Fruit fly (Drosophila melanogaster) whole organism, embryonic: ENCODE measurements around the gene Alg2.

Experiments
- Aef1 ChIP-seq: fragments of 200-800 bp; sonication (Bioruptor generic); IDR thresholded peaks from 3 replicates; pipeline ENCODE4 v1.3.6; 2022; ENCODE audit warnings: missing biosample characterization, missing genetic modification characterization
- Antp ChIP-seq: fragments of 200-800 bp; sonication (Bioruptor generic); optimal IDR thresholded peaks from 3 replicates; lab custom pipeline; 2016; ENCODE audit warnings: missing biosample characterization, missing genetic modification characterization
- Asciz ChIP-seq: fragments of 200-800 bp; sonication (Bioruptor generic); optimal IDR thresholded peaks from 2 replicates; lab custom pipeline; 2017; ENCODE audit warnings: missing biosample characterization, mild to moderate bottlenecking, missing genetic modification characterization, missing genetic modification reagents
- Awh ChIP-seq: fragments of 200-800 bp; sonication (Bioruptor generic); IDR thresholded peaks from 2 replicates; pipeline ENCODE4, ENCODE4 v1.3.6; 2022; ENCODE audit warnings: missing biosample characterization, missing genetic modification characterization
- BtbVII ChIP-seq: fragments of 200-800 bp; sonication (Bioruptor generic); optimal IDR thresholded peaks from 3 replicates; lab custom pipeline; 2017; ENCODE audit warnings: missing biosample characterization, mild to moderate bottlenecking, missing genetic modification characterization
- CG10274 ChIP-seq: fragments of 200-800 bp; sonication (Bioruptor generic); optimal IDR thresholded peaks from 3 replicates; lab custom pipeline; 2017; ENCODE audit warnings: missing biosample characterization, mild to moderate bottlenecking, missing genetic modification characterization
- CG10462 ChIP-seq: fragments of 200-800 bp; sonication (Bioruptor generic); optimal IDR thresholded peaks from 2 replicates; lab custom pipeline; 2016; ENCODE audit warnings: missing biosample characterization, missing genetic modification characterization
- CG10979 ChIP-seq: fragments of 200-800 bp; sonication (Bioruptor generic); optimal IDR thresholded peaks from 2 replicates; lab custom pipeline; 2018; ENCODE audit warnings: missing biosample characterization, mild to moderate bottlenecking, missing genetic modification characterization, moderate library complexity
- CG12236 ChIP-seq: fragments of 200-800 bp; sonication (Bioruptor generic); optimal IDR thresholded peaks from 2 replicates; lab custom pipeline; 2016; ENCODE audit warnings: missing biosample characterization, missing genetic modification characterization
- CG13775 ChIP-seq: fragments of 200-800 bp; sonication (Bioruptor generic); optimal IDR thresholded peaks from 3 replicates; lab custom pipeline; 2017; ENCODE audit warnings: missing biosample characterization, mild to moderate bottlenecking, missing genetic modification characterization
- CG15011 ChIP-seq: fragments of 200-800 bp; sonication (Bioruptor generic); optimal IDR thresholded peaks from 3 replicates; lab custom pipeline; 2018; ENCODE audit warnings: missing biosample characterization, mild to moderate bottlenecking, missing genetic modification characterization
- CG1529 ChIP-seq: fragments of 200-800 bp; sonication (Bioruptor generic); optimal IDR thresholded peaks from 3 replicates; lab custom pipeline; 2018; ENCODE audit warnings: missing biosample characterization, missing genetic modification characterization
- CG16779 ChIP-seq: fragments of 200-800 bp; sonication (Bioruptor generic); IDR thresholded peaks from 2 replicates; pipeline ENCODE4 v1.3.6; 2022; ENCODE audit warnings: missing biosample characterization, missing genetic modification characterization
- CG17385 ChIP-seq: fragments of 200-800 bp; sonication (Bioruptor generic); optimal IDR thresholded peaks from 3 replicates; lab custom pipeline; 2018; ENCODE audit warnings: missing biosample characterization, mild to moderate bottlenecking, missing genetic modification characterization
- CG30020 ChIP-seq: fragments of 200-800 bp; optimal IDR thresholded peaks from 2 replicates; lab custom pipeline; 2019; ENCODE audit warnings: missing biosample characterization, mild to moderate bottlenecking, missing genetic modification characterization, moderate library complexity
- CG30431 ChIP-seq: fragments of 200-800 bp; sonication (Bioruptor generic); optimal IDR thresholded peaks from 2 replicates; lab custom pipeline; 2017; ENCODE audit warnings: missing biosample characterization, missing genetic modification characterization
- CG33213 ChIP-seq: fragments of 200-800 bp; sonication (Bioruptor generic); optimal IDR thresholded peaks from 3 replicates; lab custom pipeline; 2016; ENCODE audit warnings: missing biosample characterization, missing genetic modification characterization
- CG34422 ChIP-seq: fragments of 200-800 bp; sonication (Bioruptor generic); IDR thresholded peaks from 3 replicates; pipeline ENCODE4 v1.3.6; 2022; ENCODE audit warnings: missing biosample characterization, missing genetic modification characterization
- CG6254 ChIP-seq: fragments of 200-800 bp; sonication (Bioruptor generic); optimal IDR thresholded peaks from 3 replicates; lab custom pipeline; 2017; ENCODE audit warnings: mild to moderate bottlenecking, missing biosample characterization, missing genetic modification reagents, missing genetic modification characterization
- CG6791 ChIP-seq: fragments of 200-800 bp; sonication (Bioruptor generic); IDR thresholded peaks from 3 replicates; pipeline ENCODE4 v1.3.6; 2022; ENCODE audit warnings: missing biosample characterization, missing genetic modification characterization; ENCODE audit not compliant: partially characterized antibody
- D ChIP-seq, 2 experiments: fragments of 200-800 bp in 1 of 2; fragments of >200 bp in 1 of 2; sonication (Bioruptor generic) in 1 of 2; optimal IDR thresholded peaks; 2 replicates in 1 of 2; 3 replicates in 1 of 2; lab custom pipeline; 2017; ENCODE audit warnings: mild to moderate bottlenecking in 1 of 2, missing biosample characterization in 1 of 2, missing genetic modification characterization in 1 of 2, missing genetic modification reagents in 1 of 2
- Dbx ChIP-seq: fragments of 200-800 bp; sonication (Bioruptor generic); IDR thresholded peaks from 3 replicates; pipeline ENCODE4 v1.3.6; 2022; ENCODE audit warnings: missing biosample characterization, missing genetic modification characterization
- Dp ChIP-seq: fragments of 200-800 bp; sonication (Bioruptor generic); optimal IDR thresholded peaks from 2 replicates; lab custom pipeline; 2018; ENCODE audit warnings: missing biosample characterization, mild to moderate bottlenecking, missing genetic modification characterization, moderate library complexity
- Elba2 ChIP-seq: fragments of 200-800 bp; sonication (Bioruptor generic); optimal IDR thresholded peaks from 3 replicates; lab custom pipeline; 2016; ENCODE audit warnings: missing biosample characterization, missing genetic modification characterization
- HLHmδ ChIP-seq: fragments of 200-800 bp; sonication (Bioruptor generic); optimal IDR thresholded peaks from 2 replicates; lab custom pipeline; 2018; ENCODE audit warnings: missing biosample characterization, mild to moderate bottlenecking, missing genetic modification characterization, moderate library complexity
- Hr39 ChIP-seq: fragments of >200 bp; optimal IDR thresholded peaks from 2 replicates; lab custom pipeline; 2017
- Hr78 ChIP-seq, 2 experiments: fragments of 200-800 bp in 1 of 2; fragments of >200 bp in 1 of 2; sonication (Bioruptor generic) in 1 of 2; optimal IDR thresholded peaks; 2 replicates each; lab custom pipeline; 2017 to 2019; ENCODE audit warnings: missing biosample characterization in 2 of 2, missing genetic modification characterization in 2 of 2, mild to moderate bottlenecking in 1 of 2, moderate library complexity in 1 of 2
- Lpt ChIP-seq: fragments of >200 bp; optimal IDR thresholded peaks from 2 replicates; lab custom pipeline; 2018; ENCODE audit warnings: missing biosample characterization, missing genetic modification characterization
- NK7.1 ChIP-seq: fragments of 200-800 bp; sonication (Bioruptor generic); optimal IDR thresholded peaks from 3 replicates; lab custom pipeline; 2016; ENCODE audit warnings: missing biosample characterization, missing genetic modification characterization
- Neu2 ChIP-seq: fragments of 200-800 bp; sonication (Bioruptor generic); optimal IDR thresholded peaks from 3 replicates; lab custom pipeline; 2016; ENCODE audit warnings: missing biosample characterization, missing genetic modification characterization, borderline replicate concordance
- Nf-YA ChIP-seq: fragments of 200-800 bp; sonication (Bioruptor generic); IDR thresholded peaks from 2 replicates; pipeline ENCODE4 v1.3.6; 2022; ENCODE audit warnings: missing biosample characterization, missing genetic modification characterization
- Nf-YC ChIP-seq: fragments of 200-800 bp; optimal IDR thresholded peaks from 3 replicates; lab custom pipeline; 2019; ENCODE audit warnings: missing biosample characterization, mild to moderate bottlenecking, missing genetic modification characterization, moderate library complexity
- Side ChIP-seq: fragments of 200-800 bp; sonication (Bioruptor generic); optimal IDR thresholded peaks from 2 replicates; lab custom pipeline; 2016; ENCODE audit warnings: missing biosample characterization, missing genetic modification characterization
- Six4 ChIP-seq: fragments of 200-800 bp; sonication (Bioruptor generic); optimal IDR thresholded peaks from 2 replicates; lab custom pipeline; 2016; ENCODE audit warnings: missing biosample characterization, missing genetic modification characterization
- ac ChIP-seq: fragments of 200-800 bp; sonication (Bioruptor generic); optimal IDR thresholded peaks from 3 replicates; lab custom pipeline; 2017; ENCODE audit warnings: missing biosample characterization, mild to moderate bottlenecking, missing genetic modification characterization
- ash1 ChIP-seq: fragments of 200-800 bp; sonication (Bioruptor generic); optimal IDR thresholded peaks from 2 replicates; lab custom pipeline; 2018; ENCODE audit warnings: missing biosample characterization, mild to moderate bottlenecking, missing genetic modification characterization
- ato ChIP-seq: fragments of 200-800 bp; sonication (Bioruptor generic); IDR thresholded peaks from 2 replicates; pipeline ENCODE4 v1.3.6; 2022; ENCODE audit warnings: missing biosample characterization, missing genetic modification characterization; ENCODE audit not compliant: partially characterized antibody
- az2 ChIP-seq: fragments of 200-800 bp; sonication (Bioruptor generic); optimal IDR thresholded peaks from 3 replicates; lab custom pipeline; 2016; ENCODE audit warnings: missing biosample characterization, missing genetic modification characterization
- cg ChIP-seq: fragments of 200-800 bp; sonication (Bioruptor generic); optimal IDR thresholded peaks from 3 replicates; lab custom pipeline; 2019; ENCODE audit warnings: missing biosample characterization, mild to moderate bottlenecking, missing genetic modification characterization, moderate library complexity
- dan ChIP-seq: fragments of 200-800 bp; sonication (Bioruptor generic); IDR thresholded peaks from 2 replicates; pipeline ENCODE4 v1.3.6; 2022; ENCODE audit warnings: missing biosample characterization, missing genetic modification characterization
- dati ChIP-seq: fragments of 200-800 bp; sonication (Bioruptor generic); IDR thresholded peaks from 2 replicates; pipeline ENCODE4 v1.3.6; 2022; ENCODE audit warnings: missing biosample characterization, missing genetic modification characterization
- eyg ChIP-seq: fragments of 200-800 bp; sonication (Bioruptor generic); optimal IDR thresholded peaks from 3 replicates; lab custom pipeline; 2016; ENCODE audit warnings: missing biosample characterization, missing genetic modification characterization
- fru ChIP-seq: fragments of >200 bp; optimal IDR thresholded peaks from 2 replicates; lab custom pipeline; 2017
- gfzf ChIP-seq: fragments of 200-800 bp; sonication (Bioruptor generic); optimal IDR thresholded peaks from 2 replicates; lab custom pipeline; 2016; ENCODE audit warnings: missing biosample characterization, mild to moderate bottlenecking, missing genetic modification characterization, moderate library complexity
- onecut ChIP-seq: fragments of 200-800 bp; sonication (Bioruptor generic); IDR thresholded peaks from 2 replicates; pipeline ENCODE4 v1.3.6; 2022; ENCODE audit warnings: missing biosample characterization, missing genetic modification characterization
- peb ChIP-seq: fragments of 200-800 bp; sonication (Bioruptor generic); IDR thresholded peaks from 2 replicates; pipeline ENCODE4 v1.3.6; 2022; ENCODE audit warnings: missing biosample characterization, missing genetic modification characterization
- run ChIP-seq: fragments of 200-800 bp; sonication (Bioruptor generic); optimal IDR thresholded peaks from 3 replicates; lab custom pipeline; 2018; ENCODE audit warnings: missing biosample characterization, mild to moderate bottlenecking, missing genetic modification characterization
- shn ChIP-seq: fragments of 200-800 bp; sonication (Bioruptor generic); optimal IDR thresholded peaks from 3 replicates; lab custom pipeline; 2016; ENCODE audit warnings: missing biosample characterization, missing genetic modification characterization
- sim ChIP-seq: fragments of 200-800 bp; sonication (Bioruptor generic); IDR thresholded peaks from 2 replicates; pipeline ENCODE4 v1.3.6; 2022; ENCODE audit warnings: missing biosample characterization, missing genetic modification characterization
- so ChIP-seq: fragments of 200-800 bp; sonication (Bioruptor generic); IDR thresholded peaks from 3 replicates; pipeline ENCODE4 v1.3.6; 2022; ENCODE audit warnings: missing biosample characterization, missing genetic modification characterization
- tio ChIP-seq: fragments of 200-800 bp; sonication (Bioruptor generic); optimal IDR thresholded peaks from 2 replicates; lab custom pipeline; 2017; ENCODE audit warnings: missing biosample characterization, missing genetic modification characterization, inconsistent platforms
- vfl ChIP-seq: fragments of 200-800 bp; sonication (Bioruptor generic); optimal IDR thresholded peaks from 2 replicates; lab custom pipeline; 2016; ENCODE audit warnings: missing biosample characterization, missing genetic modification characterization

The Alg2 gene

dm6 chr3L:3127544-3127943, 16.1 kb upstream of the Alg2 start, which contains the start of gene promL (continued):
- peak; percentile 71 for TF ChIP-seq NK7.1
- TF ChIP-seq vfl = no peak
- TF ChIP-seq CG33213 (GFP tag; lab: Kevin White, UChicago) = peak; percentile 85
- TF ChIP-seq Nf-YA (GFP tag; lab: Robert Waterston, UW) = no peak
- TF ChIP-seq D (optimal IDR thresholded peaks at IDR 0.05; lab: Kevin White, UChicago) = no peak
- no peak for TF ChIP-seq D (GFP tag; optimal IDR thresholded peaks at IDR 0.05; lab: Kevin White, UChicago)
- TF ChIP-seq fru (lab: Kevin White, UChicago) = no peak
- TF ChIP-seq dati = no peak
- peak; percentile 66 for TF ChIP-seq CG13775 (GFP tag; lab: Kevin White, UChicago)
- TF ChIP-seq CG30020 (tag; lab: Kevin White, UChicago) = peak; percentile 46
- 0 out of 3 replicates have a peak, but pooled peaks have one; percentile 18 for TF ChIP-seq CG6791 (GFP tag; lab: Robert Waterston, UW)
- TF ChIP-seq CG34422 (GFP tag; lab: Robert Waterston, UW) = peak; percentile 71; the same call in 1 of the 3 replicates
- peak; percentile 6 for TF ChIP-seq CG12236 (GFP tag; lab: Kevin White, UChicago)
- TF ChIP-seq ash1 (GFP tag; lab: Kevin White, UChicago) = peak; percentile 32
- TF ChIP-seq HLHmδ (GFP tag; lab: Kevin White, UChicago) = no peak
- TF ChIP-seq CG10274 = no peak
- TF ChIP-seq Awh (GFP tag; lab: Robert Waterston, UW) = no peak
- TF ChIP-seq run (tag; lab: Kevin White, UChicago) = no peak
- peak; percentile 7 for TF ChIP-seq CG1529
- TF ChIP-seq ac (GFP tag; lab: Kevin White, UChicago) = no peak
- peak; percentile 77 for TF ChIP-seq Dp (GFP tag; lab: Kevin White, UChicago)
- 0 out of 2 replicates have a peak, but pooled peaks have one; percentile 4 for TF ChIP-seq sim (GFP tag; lab: Robert Waterston, UW)
- TF ChIP-seq CG17385 (GFP tag; lab: Kevin White, UChicago) = peak; percentile 48
- TF ChIP-seq tio = no peak
- peak; percentile 99 for TF ChIP-seq gfzf (GFP tag; lab: Kevin White, UChicago)
- no peak for TF ChIP-seq Antp (GFP tag; lab: Kevin White, UChicago)
- TF ChIP-seq peb (GFP tag; lab: Robert Waterston, UW) = no peak
- peak; percentile 45 for TF ChIP-seq CG10979
- peak; percentile 59 for TF ChIP-seq Nf-YC
- TF ChIP-seq so (GFP tag; lab: Robert Waterston, UW) = no peak
- TF ChIP-seq CG10462 (GFP tag; lab: Kevin White, UChicago) = peak; percentile 48
- peak; percentile 35; the same call in 1 of the 3 replicates for TF ChIP-seq Dbx (GFP tag; lab: Robert Waterston, UW)
- no peak for TF ChIP-seq az2 (GFP tag; lab: Kevin White, UChicago)
- TF ChIP-seq Neu2 (GFP tag; lab: Kevin White, UChicago) = no peak
- TF ChIP-seq Hr39 = no peak
- TF ChIP-seq ato (GFP tag; lab: Robert Waterston, UW) = 0 out of 2 replicates have a peak, but pooled peaks have one; percentile 9
- TF ChIP-seq dan (GFP tag; lab: Robert Waterston, UW) = no peak
- peak; percentile 50 for TF ChIP-seq Asciz
- peak; percentile 20 for TF ChIP-seq BtbVII (GFP tag; lab: Kevin White, UChicago)
- TF ChIP-seq CG15011 (GFP tag; lab: Kevin White, UChicago) = peak; percentile 29
- no peak for TF ChIP-seq CG16779 (GFP tag; lab: Robert Waterston, UW)
- TF ChIP-seq Aef1 (GFP tag; lab: Robert Waterston, UW) = no peak
- TF ChIP-seq CG6254 (GFP tag; lab: Kevin White, UChicago) = no peak
- peak; percentile 57 for TF ChIP-seq Side (GFP tag; lab: Kevin White, UChicago)
- TF ChIP-seq Elba2 (GFP tag; lab: Kevin White, UChicago) = no peak
- TF ChIP-seq Six4 (GFP tag; lab: Kevin White, UChicago) = no peak
- TF ChIP-seq Lpt (GFP tag; lab: Kevin White, UChicago) = no peak
- TF ChIP-seq onecut = peak; percentile 74
- TF ChIP-seq CG30431 (GFP tag; lab: Kevin White, UChicago) = no peak
- peak; percentile 78 for TF ChIP-seq eyg (GFP tag; lab: Kevin White, UChicago)
- TF ChIP-seq Hr78 (GFP tag; optimal IDR thresholded peaks at IDR 0.05; lab: Kevin White, UChicago) = no peak
- peak; percentile 17 for TF ChIP-seq cg (GFP tag; lab: Kevin White, UChicago)
- TF ChIP-seq shn = peak; percentile 8
